Worm (Caenorhabditis elegans) whole organism, dauer: Measurements from ENCODE around the gene dyf-18.

Experiments
- unc-62 ChIP-seq: sonication (generic microtip); optimal IDR thresholded peaks from 2 replicates; lab custom pipeline; 2017; ENCODE audit warnings: missing biosample characterization, missing genetic modification reagents, missing genetic modification characterization

The dyf-18 gene

ce11 chrIV:11799240-11799639 lies 1.7 kb downstream of the dyf-18 start:
- TF ChIP-seq unc-62: no peak

ce11 chrIV:11796818-11797217 lies 4.2 kb downstream of the dyf-18 start:
- no peak for TF ChIP-seq unc-62

- no peak for TF ChIP-seq unc-62
Observed at ce11 chrIV:11795964-11796363, 5.0 kb downstream of the dyf-18 start.

ce11 chrIV:11793170-11793569 lies 7.8 kb downstream of the dyf-18 start:
- TF ChIP-seq unc-62: no peak

- no peak for TF ChIP-seq unc-62
Observed at ce11 chrIV:11792495-11792894, 8.5 kb downstream of the dyf-18 start, which contains the start of gene H01G02.3. TSS of gene H01G02.3 (minus strand) at chrIV:11792595.

- TF ChIP-seq unc-62: no peak
Observed at ce11 chrIV:11788383-11788963, 12.5 kb downstream of the dyf-18 start.

ce11 chrIV:11787793-11788192 lies 13.2 kb downstream of the dyf-18 start:
- TF ChIP-seq unc-62: no peak

- TF ChIP-seq unc-62: no peak
Observed at ce11 chrIV:11785064-11785840, 15.7 kb downstream of the dyf-18 start.

ce11 chrIV:11782846-11783245 lies 18.1 kb downstream of the dyf-18 start:
- no peak for TF ChIP-seq unc-62

- no peak for TF ChIP-seq unc-62
Observed at ce11 chrIV:11779028-11779427, 21.9 kb downstream of the dyf-18 start, which contains the start of gene lpr-2. TSS of gene lpr-2 (plus strand) at chrIV:11779216.

- TF ChIP-seq unc-62: no peak
Observed at ce11 chrIV:11776968-11777467, 24.0 kb downstream of the dyf-18 start.

ce11 chrIV:11773692-11774225 lies 27.2 kb downstream of the dyf-18 start, which contains the start of gene lips-5:
TSS of gene lips-5 (minus strand) at chrIV:11773742.
- no peak for TF ChIP-seq unc-62

- no peak for TF ChIP-seq unc-62
Observed at ce11 chrIV:11772119-11772518, 28.9 kb downstream of the dyf-18 start.

ce11 chrIV:11771064-11771463 lies 29.9 kb downstream of the dyf-18 start:
- TF ChIP-seq unc-62: no peak

- no peak for TF ChIP-seq unc-62
Observed at ce11 chrIV:11769769-11770168, 31.2 kb downstream of the dyf-18 start.

- no peak for TF ChIP-seq unc-62
Observed at ce11 chrIV:11765507-11765906, 35.5 kb downstream of the dyf-18 start.

- TF ChIP-seq unc-62: no peak
Observed at ce11 chrIV:11760700-11761459, 40.1 kb downstream of the dyf-18 start, which contains the start of gene T12A7.2. TSS of gene T12A7.2 (minus strand) at chrIV:11761111.
